Fruit fly (Drosophila melanogaster): ENCODE data around the gene CG7294.

DNA sequence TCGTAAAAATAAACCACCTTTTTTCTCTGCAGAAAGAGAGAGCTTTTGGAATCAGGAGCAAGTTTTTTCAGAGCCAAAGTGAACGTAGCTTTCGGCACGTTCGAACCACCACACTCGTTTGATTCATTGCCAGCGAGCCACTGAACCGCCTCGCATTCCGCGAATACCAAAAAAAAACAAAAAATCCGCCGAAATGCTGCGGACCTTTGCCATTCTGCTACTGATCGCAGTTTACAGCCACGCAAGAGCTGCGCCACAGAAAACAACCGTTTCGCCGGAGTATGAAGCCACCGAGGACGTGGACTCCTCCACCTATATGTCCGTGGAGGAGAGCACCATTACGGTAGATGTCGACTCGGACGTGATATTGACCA, 11.4 kb downstream of the CG7294 start:
- TF ChIP-seq EcR (GFP tag; optimal IDR thresholded peaks at IDR 0.05) (no peak), pan (optimal IDR thresholded peaks at IDR 0.05) (no peak), Dll (optimal IDR thresholded peaks at IDR 0.05) (no peak), CG8478 (optimal IDR thresholded peaks at IDR 0.05) (no peak)

Data from whole organism.